Worm (Caenorhabditis elegans): Measurements from ENCODE around the gene gsp-2.

gsp-2 gene

ce11 chrIII:7308600-7309109 lies 27.7 kb upstream of the gsp-2 start, which contains the start of gene acbp-4:
acbp-4 (minus strand) TSS chrIII:7309109.
- TF ChIP-seq unc-62 (GFP tag; optimal IDR thresholded peaks at IDR 0.05) = no peak
- TF ChIP-seq hlh-1 (tag; optimal IDR thresholded peaks at IDR 0.05) = no peak

ce11 chrIII:7310662-7311340 lies 25.6 kb upstream of the gsp-2 start, which contains the start of the genes F56C9.6 and F56C9.3:
F56C9.6 (minus strand) TSS chrIII:7310773.
F56C9.3 (plus strand) TSS chrIII:7311290.
- TF ChIP-seq ceh-43 (GFP tag; optimal IDR thresholded peaks at IDR 0.05) = no peak
- no peak for TF ChIP-seq lin-32 (GFP tag; optimal IDR thresholded peaks at IDR 0.05)
- TF ChIP-seq ztf-11 (tag; optimal IDR thresholded peaks at IDR 0.05) = no peak
- TF ChIP-seq nhr-2 (tag; optimal IDR thresholded peaks at IDR 0.05) = no peak
- no peak for TF ChIP-seq sptf-1 (tag; optimal IDR thresholded peaks at IDR 0.05)
- no peak for TF ChIP-seq bed-3 (GFP tag; optimal IDR thresholded peaks at IDR 0.05)
- TF ChIP-seq ceh-39 (tag; optimal IDR thresholded peaks at IDR 0.05) = no peak
- no peak for TF ChIP-seq lsy-2 (tag; optimal IDR thresholded peaks at IDR 0.05)
- no peak for TF ChIP-seq unc-120 (tag; optimal IDR thresholded peaks at IDR 0.05; ENCODE audit: poor library complexity, severe bottlenecking)
- TF ChIP-seq nhr-76 (tag; optimal IDR thresholded peaks at IDR 0.05) = no peak
- no peak for TF ChIP-seq M03D4.4 (tag; optimal IDR thresholded peaks at IDR 0.05)
- no peak for TF ChIP-seq snpc-4 (tag; optimal IDR thresholded peaks at IDR 0.05)
- TF ChIP-seq blmp-1 (tag; optimal IDR thresholded peaks at IDR 0.05) = no peak
- no peak for TF ChIP-seq cnd-1 (tag; optimal IDR thresholded peaks at IDR 0.05)
- no peak for TF ChIP-seq ces-1 (GFP tag; optimal IDR thresholded peaks at IDR 0.05)
- no peak for TF ChIP-seq mep-1 (tag; optimal IDR thresholded peaks at IDR 0.05)

ce11 chrIII:7314473-7314872 lies 21.9 kb upstream of the gsp-2 start:
- TF ChIP-seq M03D4.4 (tag; optimal IDR thresholded peaks at IDR 0.05) (no peak), ceh-43 (GFP tag; optimal IDR thresholded peaks at IDR 0.05) (no peak), blmp-1 (tag; optimal IDR thresholded peaks at IDR 0.05) (no peak), cnd-1 (tag; optimal IDR thresholded peaks at IDR 0.05) (no peak), zip-8 (tag; optimal IDR thresholded peaks at IDR 0.05) (no peak), sem-2 (GFP tag; optimal IDR thresholded peaks at IDR 0.05) (no peak), nhr-237 (tag; optimal IDR thresholded peaks at IDR 0.05) (no peak), ces-1 (GFP tag; optimal IDR thresholded peaks at IDR 0.05) (no peak), lin-32 (GFP tag; optimal IDR thresholded peaks at IDR 0.05) (no peak), nhr-76 (tag; optimal IDR thresholded peaks at IDR 0.05) (no peak), lsy-2 (tag; optimal IDR thresholded peaks at IDR 0.05) (no peak), mls-2 (tag; optimal IDR thresholded peaks at IDR 0.05) (no peak), nhr-28 (tag; optimal IDR thresholded peaks at IDR 0.05) (no peak), ztf-11 (tag; optimal IDR thresholded peaks at IDR 0.05) (no peak), drap-1 (GFP tag; optimal IDR thresholded peaks at IDR 0.05) (no peak), tbx-8 (GFP tag; optimal IDR thresholded peaks at IDR 0.05) (no peak), unc-39 (tag; optimal IDR thresholded peaks at IDR 0.05) (no peak), mep-1 (tag; optimal IDR thresholded peaks at IDR 0.05) (no peak), mab-5 (tag; optimal IDR thresholded peaks at IDR 0.05) (no peak), lin-13 (tag; optimal IDR thresholded peaks at IDR 0.05) (no peak)

- TF ChIP-seq ceh-39 (tag; optimal IDR thresholded peaks at IDR 0.05) = no peak
- TF ChIP-seq mls-2 (tag; optimal IDR thresholded peaks at IDR 0.05) = no peak
- TF ChIP-seq snpc-4 (tag; optimal IDR thresholded peaks at IDR 0.05) = no peak
- TF ChIP-seq nhr-28 (tag; optimal IDR thresholded peaks at IDR 0.05) = no peak
- TF ChIP-seq nhr-237 (tag; optimal IDR thresholded peaks at IDR 0.05) = no peak
- TF ChIP-seq ceh-83 (GFP tag; optimal IDR thresholded peaks at IDR 0.05) = no peak
- TF ChIP-seq sem-2 (GFP tag; optimal IDR thresholded peaks at IDR 0.05) = no peak
- no peak for TF ChIP-seq nhr-76 (tag; optimal IDR thresholded peaks at IDR 0.05)
- no peak for TF ChIP-seq cnd-1 (tag; optimal IDR thresholded peaks at IDR 0.05)
- TF ChIP-seq bed-3 (GFP tag; optimal IDR thresholded peaks at IDR 0.05) = no peak
- TF ChIP-seq ham-2 (GFP tag; optimal IDR thresholded peaks at IDR 0.05) = no peak
- no peak for TF ChIP-seq blmp-1 (tag; optimal IDR thresholded peaks at IDR 0.05)
- TF ChIP-seq flh-1 (GFP tag; optimal IDR thresholded peaks at IDR 0.05) = no peak
- no peak for TF ChIP-seq nhr-12 (tag; optimal IDR thresholded peaks at IDR 0.05)
- no peak for TF ChIP-seq lsy-2 (tag; optimal IDR thresholded peaks at IDR 0.05)
- no peak for TF ChIP-seq zip-8 (tag; optimal IDR thresholded peaks at IDR 0.05)
- TF ChIP-seq mep-1 (tag; optimal IDR thresholded peaks at IDR 0.05) = no peak
Measured at ce11 chrIII:7314927-7315547, 21.4 kb upstream of the gsp-2 start, which contains the start of gene nspg-6. nspg-6 (minus strand) TSS chrIII:7314977.
